Worm (Caenorhabditis elegans): ENCODE results near the gene parg-1.

DNA sequence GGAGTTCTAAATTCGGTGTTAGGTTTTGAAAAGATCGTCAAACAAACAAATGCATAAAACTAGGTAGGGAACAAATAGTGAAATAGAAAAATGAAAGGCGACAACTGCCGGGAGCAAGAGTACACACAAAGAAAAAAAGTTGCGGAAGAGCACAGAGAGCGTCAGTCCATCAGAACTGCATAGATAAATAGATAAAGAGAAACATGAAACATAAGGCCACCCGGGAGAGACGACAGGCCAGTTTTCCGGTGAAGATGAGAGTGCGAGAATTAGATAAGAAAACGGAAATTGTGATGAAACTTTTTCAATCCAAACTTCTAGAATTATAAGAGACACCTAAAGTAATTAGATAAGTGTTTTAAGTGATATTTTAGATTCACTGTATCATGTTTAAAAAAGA is 11.7 kb downstream of the parg-1 start:
- TF ChIP-seq mep-1 (tag; optimal IDR thresholded peaks at IDR 0.05) (no peak), nhr-237 (tag; optimal IDR thresholded peaks at IDR 0.05) (no peak), lsy-2 (tag; optimal IDR thresholded peaks at IDR 0.05) (no peak), hlh-1 (tag; optimal IDR thresholded peaks at IDR 0.05) (peak; percentile 55), lin-13 (tag; optimal IDR thresholded peaks at IDR 0.05) (no peak), snpc-4 (tag; optimal IDR thresholded peaks at IDR 0.05) (no peak), ztf-11 (tag; optimal IDR thresholded peaks at IDR 0.05) (no peak)

Data from whole organism, mixed stage, embryonic.